Worm (Caenorhabditis elegans) whole organism, L4 larva: ENCODE results near the gene C11G6.2.

Source experiments
- Y5F2A.4 ChIP-seq: fragments of 200-800 bp; sonication (Bioruptor generic); optimal IDR thresholded peaks from 2 replicates; lab custom pipeline; 2018; ENCODE audit warnings: mild to moderate bottlenecking, missing genetic modification characterization, missing compliant biosample characterization
- cey-2 ChIP-seq: sonication (generic microtip); optimal IDR thresholded peaks from 3 replicates; lab custom pipeline; 2017; ENCODE audit warnings: missing genetic modification characterization, mild to moderate bottlenecking, missing compliant biosample characterization, antibody characterized with exemption, borderline replicate concordance; ENCODE audit not compliant: insufficient read depth
- dpl-1 ChIP-seq: fragments of 150-350 bp; optimal IDR thresholded peaks from 2 replicates; lab custom pipeline; 2014; ENCODE audit warnings: missing biosample characterization, missing genetic modification reagents, missing genetic modification characterization
- lin-29 ChIP-seq: fragments of 200-800 bp; sonication (Bioruptor generic); IDR thresholded peaks from 2 replicates; pipeline ENCODE4 v1.3.6; 2022; ENCODE audit warnings: missing genetic modification reagents, missing genetic modification characterization, missing compliant biosample characterization
- lin-39 ChIP-seq: fragments of 150-350 bp; optimal IDR thresholded peaks from 2 replicates; lab custom pipeline; 2014; ENCODE audit warnings: missing biosample characterization, missing genetic modification reagents, missing genetic modification characterization
- lsy-2 ChIP-seq, 2 experiments: fragments of 150-350 bp in 1 of 2; sonication (generic microtip) in 1 of 2; optimal IDR thresholded peaks; 2 replicates each; lab custom pipeline; 2014 to 2017; ENCODE audit warnings: missing biosample characterization in 2 of 2, missing genetic modification characterization in 2 of 2

ce11 chrX:16327229-16327628, 1.2 kb upstream of the C11G6.2 start:
- no peak for TF ChIP-seq lsy-2 (tag; optimal IDR thresholded peaks at IDR 0.05; lab: Kevin White, UChicago)
- no peak for TF ChIP-seq Y5F2A.4
- no peak for TF ChIP-seq lin-39
- TF ChIP-seq dpl-1 (GFP tag; lab: Kevin White, UChicago), result no peak
- TF ChIP-seq cey-2, result no peak
- no peak for TF ChIP-seq lin-29 (GFP tag; lab: Robert Waterston, UW)
